Fruit fly (Drosophila melanogaster) whole organism, wandering third instar larva: ENCODE data around the gene Rassf.

ENCODE experiments used
- Abd-B ChIP-seq: fragments of >200 bp; optimal IDR thresholded peaks from 2 replicates; lab custom pipeline; 2017; ENCODE audit warnings: missing biosample characterization, missing genetic modification characterization
- Rel ChIP-seq, 2 experiments: fragments of 200-800 bp; sonication (Bioruptor generic) in 1 of 2; optimal IDR thresholded peaks; 2 replicates in 1 of 2; 3 replicates in 1 of 2; lab custom pipeline; 2016 to 2019; ENCODE audit warnings: mild to moderate bottlenecking in 2 of 2, missing biosample characterization in 2 of 2, missing genetic modification characterization in 2 of 2, moderate library complexity in 1 of 2
- tai ChIP-seq: sonication (Bioruptor generic); optimal IDR thresholded peaks from 2 replicates; lab custom pipeline; 2016; ENCODE audit warnings: missing biosample characterization, missing genetic modification characterization

Rassf gene

dm6 chr3R:23067209-23067826 lies 50.4 kb downstream of the Rassf start, which contains the start of gene CG17111 (continued):
- TF ChIP-seq tai (GFP tag; lab: Kevin White, UChicago) (no peak), Abd-B (no peak), Rel (GFP tag; optimal IDR thresholded peaks at IDR 0.05; lab: Kevin White, UChicago) (no peak), Rel (tag; optimal IDR thresholded peaks at IDR 0.05; lab: Kevin White, UChicago) (no peak)
